Worm (Caenorhabditis elegans) whole organism, young adult: ENCODE measurements around the gene R10E9.4.

ENCODE experiments used
- B0035.1 ChIP-seq: sonication (generic microtip); optimal IDR thresholded peaks from 2 replicates; lab custom pipeline; 2016; ENCODE audit warnings: missing genetic modification characterization, mild to moderate bottlenecking, missing compliant biosample characterization, missing genotype, missing genetic modification reagents
- D2030.7 ChIP-seq: fragments of 200-800 bp; sonication (Bioruptor generic); IDR thresholded peaks from 2 replicates; pipeline ENCODE4 v1.3.6; 2022; ENCODE audit warnings: missing genetic modification reagents, missing genetic modification characterization, missing compliant biosample characterization
- F10E7.11 ChIP-seq: sonication (generic microtip); optimal IDR thresholded peaks from 2 replicates; lab custom pipeline; 2017; ENCODE audit warnings: mild to moderate bottlenecking, missing genetic modification characterization, moderate library complexity, missing compliant biosample characterization
- F37B4.10 ChIP-seq: fragments of 200-800 bp; sonication (Bioruptor generic); IDR thresholded peaks from 2 replicates; pipeline ENCODE4 v1.3.6; 2022; ENCODE audit warnings: missing genetic modification characterization, missing compliant biosample characterization
- F39B2.1 ChIP-seq: fragments of 200-800 bp; sonication (Bioruptor generic); IDR thresholded peaks from 2 replicates; pipeline ENCODE4 v1.3.6; 2022; ENCODE audit warnings: missing genetic modification reagents, missing genetic modification characterization, missing compliant biosample characterization
- F49E8.2 ChIP-seq: sonication (generic microtip); optimal IDR thresholded peaks from 3 replicates; lab custom pipeline; 2017; ENCODE audit warnings: missing genetic modification characterization, mild to moderate bottlenecking, missing compliant biosample characterization, antibody characterized with exemption, moderate library complexity; ENCODE audit not compliant: insufficient read depth
- F52B5.7 ChIP-seq: sonication (generic microtip); optimal IDR thresholded peaks from 2 replicates; lab custom pipeline; 2016; ENCODE audit warnings: mild to moderate bottlenecking, missing genetic modification characterization, missing compliant biosample characterization
- F57C9.4 ChIP-seq: sonication (generic microtip); optimal IDR thresholded peaks from 2 replicates; lab custom pipeline; 2017; ENCODE audit warnings: mild to moderate bottlenecking, missing genetic modification characterization, missing compliant biosample characterization
- K11D2.4 ChIP-seq: fragments of 200-800 bp; sonication (Bioruptor generic); IDR thresholded peaks from 2 replicates; pipeline ENCODE4 v1.3.6; 2022; ENCODE audit warnings: missing genetic modification reagents, missing genetic modification characterization, missing compliant biosample characterization
- K12H6.12 ChIP-seq: fragments of 200-800 bp; sonication (Bioruptor generic); optimal IDR thresholded peaks from 2 replicates; lab custom pipeline; 2018; ENCODE audit warnings: mild to moderate bottlenecking, missing genetic modification characterization, missing compliant biosample characterization
- T07F8.4 ChIP-seq: sonication (generic microtip); optimal IDR thresholded peaks from 2 replicates; lab custom pipeline; 2016; ENCODE audit warnings: mild to moderate bottlenecking, missing genetic modification characterization, moderate library complexity, missing compliant biosample characterization
- T26A5.8 ChIP-seq: sonication (generic microtip); optimal IDR thresholded peaks from 2 replicates; lab custom pipeline; 2016; ENCODE audit warnings: missing genetic modification characterization, missing compliant biosample characterization
- Y79H2A.3 ChIP-seq: fragments of 200-800 bp; sonication (Bioruptor generic); conservative IDR thresholded peaks from 2 replicates; pipeline ENCODE4 v1.3.6; 2022; ENCODE audit warnings: missing genetic modification reagents, missing genetic modification characterization, missing compliant biosample characterization
- ZK185.1 ChIP-seq: sonication (generic microtip); optimal IDR thresholded peaks from 2 replicates; lab custom pipeline; 2016; ENCODE audit warnings: mild to moderate bottlenecking, missing genetic modification characterization, missing compliant biosample characterization; ENCODE audit not compliant: poor library complexity, severe bottlenecking
- aptf-2 ChIP-seq: fragments of 200-800 bp; sonication (Bioruptor generic); conservative IDR thresholded peaks from 2 replicates; pipeline ENCODE4 v1.3.6; 2022; ENCODE audit warnings: missing genetic modification reagents, missing genetic modification characterization, missing compliant biosample characterization
- atf-7 ChIP-seq: sonication (generic microtip); optimal IDR thresholded peaks from 2 replicates; lab custom pipeline; 2017; ENCODE audit warnings: mild to moderate bottlenecking, missing genetic modification characterization, missing compliant biosample characterization
- bed-1 ChIP-seq: fragments of 200-800 bp; sonication (Bioruptor generic); IDR thresholded peaks from 2 replicates; pipeline ENCODE4 v1.3.6; 2022; ENCODE audit warnings: missing genetic modification reagents, missing genetic modification characterization, missing compliant biosample characterization
- cebp-2 ChIP-seq: fragments of 200-800 bp; sonication (Bioruptor generic); IDR thresholded peaks from 2 replicates; pipeline ENCODE4 v1.3.6; 2022; ENCODE audit warnings: missing genetic modification characterization, missing compliant biosample characterization
- ceh-27 ChIP-seq: fragments of 200-800 bp; sonication (Bioruptor generic); optimal IDR thresholded peaks from 2 replicates; lab custom pipeline; 2018; ENCODE audit warnings: mild to moderate bottlenecking, missing genetic modification characterization, moderate library complexity, missing compliant biosample characterization
- ceh-40 ChIP-seq: fragments of 200-800 bp; sonication (Bioruptor generic); IDR thresholded peaks from 2 replicates; pipeline ENCODE4 v1.3.6; 2022; ENCODE audit warnings: missing genetic modification characterization, missing compliant biosample characterization
- chd-7 ChIP-seq: sonication (generic microtip); optimal IDR thresholded peaks from 2 replicates; lab custom pipeline; 2016; ENCODE audit warnings: mild to moderate bottlenecking, missing genetic modification characterization, moderate library complexity, missing compliant biosample characterization
- efl-1 ChIP-seq: fragments of 150-350 bp; optimal IDR thresholded peaks from 2 replicates; lab custom pipeline; 2014; ENCODE audit warnings: missing biosample characterization, missing genetic modification reagents, missing genetic modification characterization
- egl-18 ChIP-seq: fragments of 200-800 bp; sonication (Bioruptor generic); IDR thresholded peaks from 2 replicates; pipeline ENCODE4 v1.3.6; 2022; ENCODE audit warnings: missing genetic modification reagents, missing genetic modification characterization, missing compliant biosample characterization
- egrh-3 ChIP-seq: fragments of 200-800 bp; sonication (Bioruptor generic); IDR thresholded peaks from 2 replicates; pipeline ENCODE4 v1.3.6; 2022; ENCODE audit warnings: missing genetic modification reagents, missing genetic modification characterization, missing compliant biosample characterization
- ets-4 ChIP-seq: fragments of 200-800 bp; sonication (Bioruptor generic); optimal IDR thresholded peaks from 2 replicates; lab custom pipeline; 2018; ENCODE audit warnings: mild to moderate bottlenecking, missing genetic modification characterization, missing compliant biosample characterization
- hlh-12 ChIP-seq: sonication (generic microtip); optimal IDR thresholded peaks from 2 replicates; lab custom pipeline; 2016; ENCODE audit warnings: missing genetic modification characterization, missing compliant biosample characterization
- hlh-26 ChIP-seq: fragments of 200-800 bp; sonication (Bioruptor generic); conservative IDR thresholded peaks from 2 replicates; pipeline ENCODE4 v1.3.6; 2022; ENCODE audit warnings: missing genetic modification reagents, missing genetic modification characterization, missing compliant biosample characterization
- let-526 ChIP-seq: fragments of 200-800 bp; sonication (Bioruptor generic); IDR thresholded peaks from 2 replicates; pipeline ENCODE4 v1.3.6; 2022; ENCODE audit warnings: missing genetic modification reagents, missing genetic modification characterization, missing compliant biosample characterization
- lin-26 ChIP-seq: fragments of 200-800 bp; sonication (Bioruptor generic); IDR thresholded peaks from 2 replicates; pipeline ENCODE4 v1.3.6; 2022; ENCODE audit warnings: missing genetic modification reagents, missing genetic modification characterization, missing compliant biosample characterization
- lin-40 ChIP-seq: sonication (generic microtip); optimal IDR thresholded peaks from 2 replicates; lab custom pipeline; 2016; ENCODE audit warnings: missing genetic modification characterization, mild to moderate bottlenecking, missing compliant biosample characterization, missing genotype, missing genetic modification reagents
- lir-1 ChIP-seq: fragments of 200-800 bp; sonication (Bioruptor generic); conservative IDR thresholded peaks from 2 replicates; pipeline ENCODE4 v1.3.6; 2022; ENCODE audit warnings: missing genetic modification reagents, missing genetic modification characterization, missing compliant biosample characterization
- lsy-27 ChIP-seq: sonication (generic microtip); optimal IDR thresholded peaks from 2 replicates; lab custom pipeline; 2017; ENCODE audit warnings: missing genetic modification characterization, mild to moderate bottlenecking, missing compliant biosample characterization, antibody characterized with exemption, missing genotype, borderline replicate concordance; ENCODE audit not compliant: insufficient read depth
- madf-10 ChIP-seq: sonication (generic microtip); optimal IDR thresholded peaks from 2 replicates; lab custom pipeline; 2016; ENCODE audit warnings: mild to moderate bottlenecking, missing genetic modification characterization, missing compliant biosample characterization
- mcd-1 ChIP-seq: fragments of 200-800 bp; sonication (Bioruptor generic); IDR thresholded peaks from 2 replicates; pipeline ENCODE4 v1.3.6; 2022; ENCODE audit warnings: missing genetic modification reagents, missing genetic modification characterization, missing compliant biosample characterization
- nhr-120 ChIP-seq: fragments of 200-800 bp; sonication (Bioruptor generic); IDR thresholded peaks from 2 replicates; pipeline ENCODE4 v1.3.6; 2022; ENCODE audit warnings: missing genetic modification characterization, missing compliant biosample characterization
- nhr-90 ChIP-seq: sonication (generic microtip); optimal IDR thresholded peaks from 2 replicates; lab custom pipeline; 2016; ENCODE audit warnings: missing genotype, mild to moderate bottlenecking, missing genetic modification characterization, missing compliant biosample characterization
- pha-4 ChIP-seq: fragments of 150-350 bp; sonication (generic microtip); optimal IDR thresholded peaks from 2 replicates; lab custom pipeline; 2014; ENCODE audit warnings: missing biosample characterization, missing genetic modification reagents, missing genetic modification characterization
- rcor-1 ChIP-seq: fragments of 200-800 bp; sonication (Bioruptor generic); IDR thresholded peaks from 2 replicates; pipeline ENCODE4 v1.3.6; 2022; ENCODE audit warnings: missing genetic modification reagents, missing genetic modification characterization, missing compliant biosample characterization
- sdz-38 ChIP-seq: sonication (generic microtip); optimal IDR thresholded peaks from 2 replicates; lab custom pipeline; 2016; ENCODE audit warnings: missing genotype, missing genetic modification characterization, missing compliant biosample characterization
- sea-2 ChIP-seq: fragments of 200-800 bp; sonication (Bioruptor generic); IDR thresholded peaks from 2 replicates; pipeline ENCODE4 v1.3.6; 2022; ENCODE audit warnings: missing genetic modification characterization, missing compliant biosample characterization
- snpc-1.1 ChIP-seq: sonication (generic microtip); optimal IDR thresholded peaks from 2 replicates; lab custom pipeline; 2017; ENCODE audit warnings: missing genetic modification characterization, mild to moderate bottlenecking, missing compliant biosample characterization, antibody characterized with exemption, moderate library complexity, missing genotype, missing genetic modification reagents; ENCODE audit not compliant: insufficient read depth
- snpc-4 ChIP-seq, 5 experiments: fragments of 150-350 bp in 1 of 5; sonication (generic microtip) in 4 of 5; optimal IDR thresholded peaks; 2 replicates each; lab custom pipeline; 2014 to 2018; ENCODE audit warnings: missing genetic modification characterization in 5 of 5, missing biosample characterization in 3 of 5, antibody characterized with exemption in 2 of 5, mild to moderate bottlenecking in 2 of 5, missing compliant biosample characterization in 2 of 5, missing genotype in 2 of 5, moderate library complexity in 2 of 5, missing genetic modification reagents in 1 of 5
- tbx-9 ChIP-seq: sonication (generic microtip); optimal IDR thresholded peaks from 2 replicates; lab custom pipeline; 2016; ENCODE audit warnings: borderline replicate concordance, missing genetic modification characterization, inconsistent platforms, missing compliant biosample characterization
- ztf-18 ChIP-seq: sonication (generic microtip); optimal IDR thresholded peaks from 2 replicates; lab custom pipeline; 2016; ENCODE audit warnings: missing genotype, mild to moderate bottlenecking, missing genetic modification characterization, missing compliant biosample characterization
- ztf-22 ChIP-seq: fragments of 200-800 bp; sonication (Bioruptor generic); optimal IDR thresholded peaks from 2 replicates; lab custom pipeline; 2018; ENCODE audit warnings: mild to moderate bottlenecking, missing genetic modification characterization, moderate library complexity, missing compliant biosample characterization
- ztf-26 ChIP-seq: sonication (generic microtip); optimal IDR thresholded peaks from 2 replicates; lab custom pipeline; 2017; ENCODE audit warnings: missing genetic modification characterization, missing compliant biosample characterization
- ztf-28 ChIP-seq: fragments of 200-800 bp; sonication (Bioruptor generic); IDR thresholded peaks from 2 replicates; pipeline ENCODE4 v1.3.6; 2022; ENCODE audit warnings: missing genetic modification reagents, missing genetic modification characterization, missing compliant biosample characterization
- ztf-6 ChIP-seq: fragments of 200-800 bp; sonication (Bioruptor generic); IDR thresholded peaks from 2 replicates; pipeline ENCODE4 v1.3.6; 2022; ENCODE audit warnings: missing genetic modification reagents, missing genetic modification characterization, missing compliant biosample characterization

Gene R10E9.4

DNA sequence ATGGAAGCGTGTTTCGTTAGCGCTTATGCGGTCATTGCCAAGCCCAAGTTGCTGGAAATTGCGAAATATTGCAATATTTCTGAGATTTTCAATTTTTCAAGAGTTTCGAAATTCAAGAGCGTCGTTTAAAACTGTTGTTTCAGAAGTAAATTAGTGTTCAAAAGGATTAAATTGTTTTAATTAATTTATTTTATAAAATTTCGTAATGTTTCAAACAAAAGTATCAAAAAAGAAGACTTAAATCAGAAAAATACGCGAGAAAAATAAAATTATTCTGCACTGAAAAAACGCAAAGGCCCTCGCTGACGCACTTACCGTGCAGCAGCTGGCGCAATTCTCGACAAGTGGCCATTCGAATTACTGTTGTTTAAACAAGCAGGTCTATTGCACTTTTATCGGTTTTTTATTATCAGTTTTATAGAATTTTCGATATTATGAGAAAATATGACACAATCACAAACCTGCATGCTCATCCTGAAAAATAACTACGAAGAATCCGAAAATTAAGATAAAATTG lies 31.5 kb upstream of the R10E9.4 start, which contains the start of gene tif-1A (continued):
- TF ChIP-seq snpc-4 (GFP tag; optimal IDR thresholded peaks at IDR 0.05; lab: Kevin White, UChicago) (peak; percentile 12), snpc-4 (tag; optimal IDR thresholded peaks at IDR 0.05; lab: Kevin White, UChicago) (peak; percentile 58 to 72 (median 64)), ets-4 (GFP tag; lab: Kevin White, UChicago) (no peak), lin-40 (tag; lab: Kevin White, UChicago) (peak; percentile 78), chd-7 (tag; lab: Kevin White, UChicago) (peak; percentile 14), hlh-12 (tag; lab: Kevin White, UChicago) (no peak), sdz-38 (tag; lab: Kevin White, UChicago) (no peak), F10E7.11 (tag; lab: Kevin White, UChicago) (no peak), mcd-1 (peak; percentile 83), pha-4 (tag; lab: Kevin White, UChicago) (peak; percentile 56), atf-7 (tag; lab: Kevin White, UChicago) (peak; percentile 32), F49E8.2 (tag; lab: Kevin White, UChicago) (peak; percentile 35), ceh-40 (GFP tag; lab: Robert Waterston, UW) (no peak), F57C9.4 (tag; lab: Kevin White, UChicago) (no peak), F37B4.10 (GFP tag; lab: Robert Waterston, UW) (no peak), egl-18 (GFP tag; lab: Robert Waterston, UW) (no peak), tbx-9 (tag; lab: Kevin White, UChicago) (no peak), rcor-1 (GFP tag; lab: Robert Waterston, UW) (peak; percentile 52; the same call in 1 of the 2 replicates), ztf-22 (GFP tag; lab: Kevin White, UChicago) (no peak), nhr-120 (GFP tag; lab: Robert Waterston, UW) (no peak), lir-1 (peak; percentile 66; the same call in 1 of the 2 replicates), ZK185.1 (tag; lab: Kevin White, UChicago) (peak; percentile 66), Y79H2A.3 (GFP tag; lab: Robert Waterston, UW) (no peak), T07F8.4 (no peak), F52B5.7 (tag; lab: Kevin White, UChicago) (no peak), ztf-28 (no peak), cebp-2 (GFP tag; lab: Robert Waterston, UW) (no peak), T26A5.8 (tag; lab: Kevin White, UChicago) (no peak), ztf-18 (tag; lab: Kevin White, UChicago) (peak; percentile 97), lin-26 (no peak), D2030.7 (peak; percentile 65), let-526 (GFP tag; lab: Robert Waterston, UW) (no peak), efl-1 (GFP tag; lab: Kevin White, UChicago) (peak; percentile 28), K11D2.4 (GFP tag; lab: Robert Waterston, UW) (peak; percentile 58; the same call in 1 of the 2 replicates), snpc-1.1 (no peak), K12H6.12 (tag; lab: Kevin White, UChicago) (peak; percentile 26), lsy-27 (tag; lab: Kevin White, UChicago) (no peak), ztf-6 (GFP tag; lab: Robert Waterston, UW) (no peak), bed-1 (GFP tag; lab: Robert Waterston, UW) (no peak), nhr-90 (peak; percentile 50), B0035.1 (tag; lab: Kevin White, UChicago) (no peak), sea-2 (GFP tag; lab: Robert Waterston, UW) (no peak), F39B2.1 (GFP tag; lab: Robert Waterston, UW) (no peak), ztf-26 (tag; lab: Kevin White, UChicago) (peak; percentile 25), egrh-3 (no peak), hlh-26 (GFP tag; lab: Robert Waterston, UW) (no peak), ceh-27 (GFP tag; lab: Kevin White, UChicago) (peak; percentile 19), madf-10 (tag; lab: Kevin White, UChicago) (peak; percentile 49), aptf-2 (no peak)
